Fruit fly (Drosophila melanogaster) whole organism, embryonic: ENCODE results near the gene CG4653.

Experiments used
- ATbp ChIP-seq: fragments of 200-800 bp; sonication (Bioruptor generic); optimal IDR thresholded peaks from 2 replicates; lab custom pipeline; 2017; ENCODE audit warnings: missing biosample characterization, mild to moderate bottlenecking, missing genetic modification characterization, missing genetic modification reagents
- Abd-B ChIP-seq: fragments of 200-800 bp; sonication (Bioruptor generic); optimal IDR thresholded peaks from 2 replicates; lab custom pipeline; 2018; ENCODE audit warnings: missing biosample characterization, mild to moderate bottlenecking, missing genetic modification characterization, moderate library complexity
- B-H1 ChIP-seq: fragments of 200-800 bp; sonication (Bioruptor generic); IDR thresholded peaks from 3 replicates; pipeline ENCODE4 v1.3.6; 2022; ENCODE audit warnings: missing biosample characterization, missing genetic modification characterization
- CG10979 ChIP-seq: fragments of 200-800 bp; sonication (Bioruptor generic); optimal IDR thresholded peaks from 2 replicates; lab custom pipeline; 2018; ENCODE audit warnings: missing biosample characterization, mild to moderate bottlenecking, missing genetic modification characterization, moderate library complexity
- CG11504 ChIP-seq: fragments of 200-800 bp; sonication (Bioruptor generic); optimal IDR thresholded peaks from 3 replicates; lab custom pipeline; 2019; ENCODE audit warnings: missing biosample characterization, mild to moderate bottlenecking, missing genetic modification characterization, moderate library complexity
- CG11723 ChIP-seq: fragments of 200-800 bp; sonication (Bioruptor generic); optimal IDR thresholded peaks from 2 replicates; lab custom pipeline; 2017; ENCODE audit warnings: missing biosample characterization, mild to moderate bottlenecking, missing genetic modification characterization
- CG12942 ChIP-seq: fragments of 200-800 bp; sonication (Bioruptor generic); optimal IDR thresholded peaks from 3 replicates; lab custom pipeline; 2016; ENCODE audit warnings: missing biosample characterization, missing genetic modification characterization
- CG15011 ChIP-seq: fragments of 200-800 bp; sonication (Bioruptor generic); optimal IDR thresholded peaks from 3 replicates; lab custom pipeline; 2018; ENCODE audit warnings: missing biosample characterization, mild to moderate bottlenecking, missing genetic modification characterization
- CG16863 ChIP-seq: fragments of 200-800 bp; sonication (Bioruptor generic); optimal IDR thresholded peaks from 3 replicates; lab custom pipeline; 2016; ENCODE audit warnings: missing biosample characterization, missing genetic modification characterization
- CG17385 ChIP-seq: fragments of 200-800 bp; sonication (Bioruptor generic); optimal IDR thresholded peaks from 3 replicates; lab custom pipeline; 2018; ENCODE audit warnings: missing biosample characterization, mild to moderate bottlenecking, missing genetic modification characterization
- CG2116 ChIP-seq: fragments of 200-800 bp; sonication (Bioruptor generic); optimal IDR thresholded peaks from 3 replicates; lab custom pipeline; 2018; ENCODE audit warnings: missing biosample characterization, mild to moderate bottlenecking, missing genetic modification characterization
- CG2202 ChIP-seq: fragments of 200-800 bp; sonication (Bioruptor generic); optimal IDR thresholded peaks from 2 replicates; lab custom pipeline; 2018; ENCODE audit warnings: missing biosample characterization, mild to moderate bottlenecking, missing genetic modification characterization
- CG32772 ChIP-seq: fragments of 200-800 bp; sonication (Bioruptor generic); IDR thresholded peaks from 2 replicates; pipeline ENCODE4 v1.3.6; 2022; ENCODE audit warnings: missing biosample characterization, missing genetic modification characterization
- CG33557 ChIP-seq: fragments of 200-800 bp; sonication (Bioruptor generic); optimal IDR thresholded peaks from 2 replicates; lab custom pipeline; 2019; ENCODE audit warnings: missing biosample characterization, mild to moderate bottlenecking, missing genetic modification characterization, moderate library complexity
- CG4328 ChIP-seq: fragments of 200-800 bp; sonication (Bioruptor generic); optimal IDR thresholded peaks from 3 replicates; lab custom pipeline; 2017; ENCODE audit warnings: missing biosample characterization, missing genetic modification reagents, missing genetic modification characterization
- CG4820 ChIP-seq: fragments of 200-800 bp; sonication (Bioruptor generic); optimal IDR thresholded peaks from 3 replicates; lab custom pipeline; 2016; ENCODE audit warnings: missing biosample characterization, missing genetic modification characterization
- Dip3 ChIP-seq: fragments of 200-800 bp; sonication (Bioruptor generic); optimal IDR thresholded peaks from 3 replicates; lab custom pipeline; 2016; ENCODE audit warnings: missing biosample characterization, missing genetic modification characterization
- HHEX ChIP-seq: fragments of 200-800 bp; sonication (Bioruptor generic); optimal IDR thresholded peaks from 3 replicates; lab custom pipeline; 2017; ENCODE audit warnings: missing biosample characterization, mild to moderate bottlenecking, missing genetic modification characterization, missing genetic modification reagents
- HLHmδ ChIP-seq: fragments of 200-800 bp; sonication (Bioruptor generic); optimal IDR thresholded peaks from 2 replicates; lab custom pipeline; 2018; ENCODE audit warnings: missing biosample characterization, mild to moderate bottlenecking, missing genetic modification characterization, moderate library complexity
- Mad ChIP-seq: fragments of 200-800 bp; sonication (Bioruptor generic); optimal IDR thresholded peaks from 2 replicates; lab custom pipeline; 2016; ENCODE audit warnings: missing biosample characterization, missing genetic modification characterization
- Med ChIP-seq: fragments of 200-800 bp; sonication (Bioruptor generic); peaks from one replicate; lab custom pipeline; 2016; ENCODE audit warnings: missing biosample characterization, missing genetic modification characterization, mild to moderate bottlenecking, inconsistent platforms, moderate library complexity
- Neu2 ChIP-seq: fragments of 200-800 bp; sonication (Bioruptor generic); optimal IDR thresholded peaks from 3 replicates; lab custom pipeline; 2016; ENCODE audit warnings: missing biosample characterization, missing genetic modification characterization, borderline replicate concordance
- Optix ChIP-seq: fragments of 200-800 bp; sonication (Bioruptor generic); IDR thresholded peaks from 3 replicates; pipeline ENCODE4 v1.3.6; 2022; ENCODE audit warnings: missing biosample characterization, missing genetic modification characterization
- Ptx1 ChIP-seq: fragments of 200-800 bp; sonication (Bioruptor generic); IDR thresholded peaks from 2 replicates; pipeline ENCODE4 v1.3.6; 2022; ENCODE audit warnings: missing biosample characterization, missing genetic modification characterization
- Taf1 ChIP-seq: fragments of 200-800 bp; sonication (Bioruptor generic); IDR thresholded peaks from 2 replicates; pipeline ENCODE4 v1.3.6; 2022; ENCODE audit warnings: missing biosample characterization, missing genetic modification characterization
- Trl ChIP-seq, 3 experiments: fragments of >200 bp in 2 of 3; fragments of 200-800 bp in 1 of 3; sonication (Bioruptor generic) in 1 of 3; optimal IDR thresholded peaks; 2 replicates in 1 of 3; 3 replicates in 2 of 3; lab custom pipeline; 2016 to 2017; ENCODE audit warnings: missing biosample characterization in 1 of 3, missing genetic modification characterization in 1 of 3
- Vsx1 ChIP-seq: fragments of 200-800 bp; sonication (Bioruptor generic); optimal IDR thresholded peaks from 2 replicates; lab custom pipeline; 2017; ENCODE audit warnings: missing biosample characterization, mild to moderate bottlenecking, missing genetic modification characterization, missing genetic modification reagents
- ash1 ChIP-seq: fragments of 200-800 bp; sonication (Bioruptor generic); optimal IDR thresholded peaks from 2 replicates; lab custom pipeline; 2018; ENCODE audit warnings: missing biosample characterization, mild to moderate bottlenecking, missing genetic modification characterization
- crp ChIP-seq, 2 experiments: fragments of 200-800 bp; sonication (Bioruptor generic); optimal IDR thresholded peaks; 2 replicates in 1 of 2; 3 replicates in 1 of 2; lab custom pipeline; 2017; ENCODE audit warnings: missing biosample characterization in 2 of 2, missing genetic modification characterization in 2 of 2, mild to moderate bottlenecking in 1 of 2, moderate library complexity in 1 of 2
- da ChIP-seq: fragments of 200-800 bp; sonication (Bioruptor generic); optimal IDR thresholded peaks from 2 replicates; lab custom pipeline; 2016; ENCODE audit warnings: missing biosample characterization, missing genetic modification characterization
- dati ChIP-seq: fragments of 200-800 bp; sonication (Bioruptor generic); IDR thresholded peaks from 2 replicates; pipeline ENCODE4 v1.3.6; 2022; ENCODE audit warnings: missing biosample characterization, missing genetic modification characterization
- dimm ChIP-seq: fragments of 200-800 bp; sonication (Bioruptor generic); IDR thresholded peaks from 2 replicates; pipeline ENCODE4 v1.3.6; 2022; ENCODE audit warnings: missing biosample characterization, missing genetic modification characterization
- dm ChIP-seq: fragments of 200-800 bp; sonication (Bioruptor generic); optimal IDR thresholded peaks from 3 replicates; lab custom pipeline; 2016; ENCODE audit warnings: missing biosample characterization, missing genetic modification characterization
- dysf ChIP-seq: fragments of 200-800 bp; sonication (Bioruptor generic); IDR thresholded peaks from 3 replicates; pipeline ENCODE4 v1.3.6; 2022; ENCODE audit warnings: missing biosample characterization, missing genetic modification characterization
- eyg ChIP-seq: fragments of 200-800 bp; sonication (Bioruptor generic); optimal IDR thresholded peaks from 3 replicates; lab custom pipeline; 2016; ENCODE audit warnings: missing biosample characterization, missing genetic modification characterization
- gcm ChIP-seq: fragments of 200-800 bp; sonication (Bioruptor generic); optimal IDR thresholded peaks from 2 replicates; lab custom pipeline; 2019; ENCODE audit warnings: missing biosample characterization, mild to moderate bottlenecking, missing genetic modification characterization, moderate library complexity
- gcm2 ChIP-seq: fragments of 200-800 bp; sonication (Bioruptor generic); optimal IDR thresholded peaks from 2 replicates; lab custom pipeline; 2016; ENCODE audit warnings: missing biosample characterization, missing genetic modification characterization
- gfzf ChIP-seq: fragments of 200-800 bp; sonication (Bioruptor generic); optimal IDR thresholded peaks from 2 replicates; lab custom pipeline; 2016; ENCODE audit warnings: missing biosample characterization, mild to moderate bottlenecking, missing genetic modification characterization, moderate library complexity
- ken ChIP-seq: fragments of 200-800 bp; sonication (Bioruptor generic); IDR thresholded peaks from 3 replicates; pipeline ENCODE4 v1.3.6; 2022; ENCODE audit warnings: missing biosample characterization, missing genetic modification characterization
- nom ChIP-seq: fragments of 200-800 bp; sonication (Bioruptor generic); optimal IDR thresholded peaks from 2 replicates; lab custom pipeline; 2017; ENCODE audit warnings: missing biosample characterization, missing genetic modification characterization, mild to moderate bottlenecking, moderate library complexity, missing genetic modification reagents
- onecut ChIP-seq: fragments of 200-800 bp; sonication (Bioruptor generic); IDR thresholded peaks from 2 replicates; pipeline ENCODE4 v1.3.6; 2022; ENCODE audit warnings: missing biosample characterization, missing genetic modification characterization
- psq ChIP-seq: fragments of 200-800 bp; sonication (Bioruptor generic); optimal IDR thresholded peaks from 2 replicates; lab custom pipeline; 2017; ENCODE audit warnings: missing biosample characterization, missing genetic modification characterization
- pzg ChIP-seq: fragments of 200-800 bp; sonication (Bioruptor generic); optimal IDR thresholded peaks from 3 replicates; lab custom pipeline; 2018; ENCODE audit warnings: missing biosample characterization, mild to moderate bottlenecking, missing genetic modification characterization, moderate library complexity
- sens ChIP-seq: fragments of 200-800 bp; sonication (Bioruptor generic); peaks from one replicate; lab custom pipeline; 2016; ENCODE audit warnings: missing biosample characterization, missing genetic modification characterization
- sna ChIP-seq: fragments of 200-800 bp; sonication (Bioruptor generic); IDR thresholded peaks from 2 replicates; pipeline ENCODE4 v1.3.6; 2022; ENCODE audit warnings: missing biosample characterization, missing genetic modification characterization; ENCODE audit not compliant: partially characterized antibody
- ssp ChIP-seq: fragments of 200-800 bp; sonication (Bioruptor generic); IDR thresholded peaks from 2 replicates; pipeline ENCODE4 v1.3.6; 2022; ENCODE audit warnings: missing biosample characterization, missing genetic modification characterization
- tll ChIP-seq, 2 experiments: fragments of 200-800 bp in 1 of 2; fragments of >200 bp in 1 of 2; sonication (Bioruptor generic) in 1 of 2; optimal IDR thresholded peaks; 2 replicates each; lab custom pipeline; 2017 to 2019; ENCODE audit warnings: missing biosample characterization in 2 of 2, missing genetic modification characterization in 2 of 2, mild to moderate bottlenecking in 1 of 2, moderate library complexity in 1 of 2
- tna ChIP-seq: fragments of 200-800 bp; sonication (Bioruptor generic); IDR thresholded peaks from 2 replicates; pipeline ENCODE4 v1.3.6; 2022; ENCODE audit warnings: missing biosample characterization, missing genetic modification characterization; ENCODE audit not compliant: partially characterized antibody
- wor ChIP-seq: fragments of 200-800 bp; sonication (Bioruptor generic); IDR thresholded peaks from 2 replicates; pipeline ENCODE4 v1.3.6; 2022; ENCODE audit warnings: missing biosample characterization, missing genetic modification characterization

Gene CG4653

dm6 chrX:16670691-16671481 is 33.0 kb upstream of the CG4653 start (continued):
- no peak for TF ChIP-seq ash1
- no peak for TF ChIP-seq gfzf (GFP tag; lab: Kevin White, UChicago)
- no peak for TF ChIP-seq CG4820 (GFP tag; lab: Kevin White, UChicago)
- peak; percentile 45; the same call in 1 of the 2 replicates for TF ChIP-seq Ptx1
- no peak for TF ChIP-seq B-H1 (GFP tag; lab: Robert Waterston, UW)
- TF ChIP-seq CG15011 (GFP tag; lab: Kevin White, UChicago) = no peak
- peak; percentile 7 for TF ChIP-seq ATbp (GFP tag; lab: Kevin White, UChicago)
- TF ChIP-seq gcm (GFP tag; lab: Kevin White, UChicago) = no peak
- TF ChIP-seq sna (GFP tag; lab: Robert Waterston, UW) = no peak
- TF ChIP-seq wor (GFP tag; lab: Robert Waterston, UW) = no peak
- TF ChIP-seq ssp (GFP tag; lab: Robert Waterston, UW) = no peak
- peak; percentile 21 for TF ChIP-seq CG17385 (GFP tag; lab: Kevin White, UChicago)
- no peak for TF ChIP-seq dati (GFP tag; lab: Robert Waterston, UW)
- TF ChIP-seq da = no peak
- no peak for TF ChIP-seq Optix (GFP tag; lab: Robert Waterston, UW)
- TF ChIP-seq psq (GFP tag; lab: Kevin White, UChicago) = no peak
- TF ChIP-seq CG11723 = no peak
- no peak for TF ChIP-seq CG16863 (GFP tag; lab: Kevin White, UChicago)
- no peak for TF ChIP-seq CG2116 (GFP tag; lab: Kevin White, UChicago)
- TF ChIP-seq CG2202 (tag; lab: Kevin White, UChicago) = no peak
- peak; percentile 47 for TF ChIP-seq CG11504
- TF ChIP-seq pzg (GFP tag; lab: Kevin White, UChicago) = no peak
- TF ChIP-seq Neu2 (GFP tag; lab: Kevin White, UChicago) = no peak
- no peak for TF ChIP-seq CG32772
- no peak for TF ChIP-seq dimm (GFP tag; lab: Robert Waterston, UW)
- peak; percentile 8 for TF ChIP-seq Dip3 (GFP tag; lab: Kevin White, UChicago)
- TF ChIP-seq eyg = no peak
- no peak for TF ChIP-seq tll (GFP tag; optimal IDR thresholded peaks at IDR 0.05; lab: Kevin White, UChicago)
- 0 out of 3 replicates have a peak, but pooled peaks have one; percentile 36 for TF ChIP-seq dysf (GFP tag; lab: Robert Waterston, UW)
- no peak for TF ChIP-seq CG33557
- TF ChIP-seq HHEX (GFP tag; lab: Kevin White, UChicago) = no peak
- TF ChIP-seq nom = no peak
- TF ChIP-seq Trl (optimal IDR thresholded peaks at IDR 0.05; lab: Kevin White, UChicago) = no peak
- no peak for TF ChIP-seq Trl (GFP tag; optimal IDR thresholded peaks at IDR 0.05; lab: Kevin White, UChicago)
- TF ChIP-seq sens = peak; percentile 60
- peak; percentile 87 for TF ChIP-seq Med
- TF ChIP-seq CG4328 = no peak
- no peak for TF ChIP-seq crp (GFP tag; optimal IDR thresholded peaks at IDR 0.05; lab: Kevin White, UChicago)
- TF ChIP-seq CG12942 (GFP tag; lab: Kevin White, UChicago) = no peak
- no peak for TF ChIP-seq onecut
- no peak for TF ChIP-seq CG10979 (tag; lab: Kevin White, UChicago)
- no peak for TF ChIP-seq Taf1 (GFP tag; lab: Robert Waterston, UW)
- no peak for TF ChIP-seq HLHmδ (GFP tag; lab: Kevin White, UChicago)
- no peak for TF ChIP-seq Vsx1 (GFP tag; lab: Kevin White, UChicago)
- TF ChIP-seq Mad (GFP tag; lab: Kevin White, UChicago) = no peak
- no peak for TF ChIP-seq dm (GFP tag; lab: Kevin White, UChicago)
- TF ChIP-seq ken (GFP tag; lab: Robert Waterston, UW) = 0 out of 3 replicates have a peak, but pooled peaks have one; percentile 10
- no peak for TF ChIP-seq tna
- peak; percentile 42 for TF ChIP-seq Abd-B (GFP tag; lab: Kevin White, UChicago)
- no peak for TF ChIP-seq gcm2 (GFP tag; lab: Kevin White, UChicago)
